Worm (Caenorhabditis elegans) whole organism, L4 larva: ENCODE data around the gene C33F10.11.
A peak's percentile ranks its signal among the peaks of the same experiment; 100 is the strongest.

Experiments
- F26F4.8 ChIP-seq: fragments of 200-800 bp; sonication (Bioruptor generic); conservative IDR thresholded peaks from 2 replicates; pipeline ENCODE4 v1.3.6; 2022; ENCODE audit warnings: missing genetic modification characterization, missing compliant biosample characterization
- R02D3.7 ChIP-seq: fragments of 150-350 bp; sonication (generic microtip); optimal IDR thresholded peaks from 3 replicates; lab custom pipeline; 2014; ENCODE audit warnings: missing biosample characterization, missing genetic modification characterization
- aha-1 ChIP-seq: fragments of 150-350 bp; peaks from one replicate; lab custom pipeline; 2014; ENCODE audit warnings: missing biosample characterization, missing genetic modification characterization
- arid-1 ChIP-seq: fragments of 200-800 bp; sonication (Bioruptor generic); conservative IDR thresholded peaks from 2 replicates; pipeline ENCODE4 v1.3.6; 2022; ENCODE audit warnings: missing genetic modification reagents, missing genetic modification characterization, missing compliant biosample characterization
- attf-4 ChIP-seq: sonication (generic microtip); optimal IDR thresholded peaks from 3 replicates; lab custom pipeline; 2017; ENCODE audit warnings: missing biosample characterization, missing genetic modification characterization
- ceh-32 ChIP-seq: sonication (generic microtip); optimal IDR thresholded peaks from 2 replicates; lab custom pipeline; 2016; ENCODE audit warnings: mild to moderate bottlenecking, missing genetic modification characterization, missing compliant biosample characterization; ENCODE audit not compliant: poor library complexity
- daf-16 ChIP-seq, 3 experiments: sonication (generic microtip); optimal IDR thresholded peaks; 2 replicates each; lab custom pipeline; 2016 to 2017; ENCODE audit warnings: missing genetic modification characterization in 3 of 3, missing genetic modification reagents in 3 of 3, mild to moderate bottlenecking in 2 of 3, missing compliant biosample characterization in 2 of 3, missing biosample characterization in 1 of 3, moderate library complexity in 1 of 3
- daf-19 ChIP-seq: fragments of 200-800 bp; sonication (Bioruptor generic); conservative IDR thresholded peaks from 2 replicates; pipeline ENCODE4 v1.3.6; 2022; ENCODE audit warnings: missing genetic modification characterization, missing compliant biosample characterization
- dmd-8 ChIP-seq: fragments of 200-800 bp; sonication (Bioruptor generic); IDR thresholded peaks from 2 replicates; pipeline ENCODE4 v1.3.6; 2022; ENCODE audit warnings: missing genetic modification characterization, missing compliant biosample characterization
- dmd-9 ChIP-seq: fragments of 200-800 bp; sonication (Bioruptor generic); IDR thresholded peaks from 2 replicates; pipeline ENCODE4 v1.3.6; 2022; ENCODE audit warnings: missing genetic modification reagents, missing genetic modification characterization, missing compliant biosample characterization
- dpl-1 ChIP-seq: fragments of 150-350 bp; optimal IDR thresholded peaks from 2 replicates; lab custom pipeline; 2014; ENCODE audit warnings: missing biosample characterization, missing genetic modification reagents, missing genetic modification characterization
- egl-27 ChIP-seq: sonication (generic microtip); optimal IDR thresholded peaks from 3 replicates; lab custom pipeline; 2017; ENCODE audit warnings: missing biosample characterization, missing genetic modification reagents, missing genetic modification characterization
- hlh-11 ChIP-seq: fragments of 200-800 bp; sonication (Bioruptor generic); optimal IDR thresholded peaks from 2 replicates; lab custom pipeline; 2018; ENCODE audit warnings: mild to moderate bottlenecking, missing genetic modification characterization, missing compliant biosample characterization
- hlh-30 ChIP-seq: sonication (generic microtip); optimal IDR thresholded peaks from 2 replicates; lab custom pipeline; 2017; ENCODE audit warnings: antibody characterized with exemption, mild to moderate bottlenecking, missing genetic modification characterization, missing compliant biosample characterization; ENCODE audit not compliant: insufficient read depth
- lin-1 ChIP-seq: fragments of 200-800 bp; sonication (Bioruptor generic); IDR thresholded peaks from 2 replicates; pipeline ENCODE4 v1.3.6; 2022; ENCODE audit warnings: missing genetic modification reagents, missing genetic modification characterization, missing compliant biosample characterization
- lin-29 ChIP-seq: fragments of 200-800 bp; sonication (Bioruptor generic); IDR thresholded peaks from 2 replicates; pipeline ENCODE4 v1.3.6; 2022; ENCODE audit warnings: missing genetic modification reagents, missing genetic modification characterization, missing compliant biosample characterization
- lir-3 ChIP-seq: sonication (generic microtip); optimal IDR thresholded peaks from 2 replicates; lab custom pipeline; 2016; ENCODE audit warnings: mild to moderate bottlenecking, missing genetic modification characterization, missing compliant biosample characterization
- lsy-2 ChIP-seq, 2 experiments: fragments of 150-350 bp in 1 of 2; sonication (generic microtip) in 1 of 2; optimal IDR thresholded peaks; 2 replicates each; lab custom pipeline; 2014 to 2017; ENCODE audit warnings: missing biosample characterization in 2 of 2, missing genetic modification characterization in 2 of 2
- madf-9 ChIP-seq: fragments of 200-800 bp; sonication (Bioruptor generic); conservative IDR thresholded peaks from 2 replicates; pipeline ENCODE4 v1.3.6; 2022; ENCODE audit warnings: missing genetic modification reagents, missing genetic modification characterization, missing compliant biosample characterization
- mdl-1 ChIP-seq, 2 experiments: fragments of 150-350 bp in 1 of 2; sonication (generic microtip) in 1 of 2; optimal IDR thresholded peaks; 2 replicates each; lab custom pipeline; 2014 to 2017; ENCODE audit warnings: missing biosample characterization in 2 of 2, missing genetic modification characterization in 2 of 2
- mes-2 ChIP-seq: sonication (generic microtip); optimal IDR thresholded peaks from 2 replicates; lab custom pipeline; 2016; ENCODE audit warnings: missing genotype, mild to moderate bottlenecking, missing genetic modification characterization, missing compliant biosample characterization; ENCODE audit not compliant: poor library complexity, severe bottlenecking
- mxl-3 ChIP-seq: fragments of 200-800 bp; sonication (Bioruptor generic); optimal IDR thresholded peaks from 2 replicates; lab custom pipeline; 2018; ENCODE audit warnings: mild to moderate bottlenecking, missing genetic modification characterization, missing compliant biosample characterization
- nhr-102 ChIP-seq: sonication (generic microtip); optimal IDR thresholded peaks from 2 replicates; lab custom pipeline; 2016; ENCODE audit warnings: mild to moderate bottlenecking, missing genetic modification characterization, moderate library complexity, missing compliant biosample characterization
- nhr-11 ChIP-seq: fragments of 150-350 bp; optimal IDR thresholded peaks from 2 replicates; lab custom pipeline; 2014; ENCODE audit warnings: missing biosample characterization, missing genetic modification characterization
- nhr-237 ChIP-seq: sonication (generic microtip); optimal IDR thresholded peaks from 2 replicates; lab custom pipeline; 2017; ENCODE audit warnings: missing biosample characterization, missing genetic modification characterization
- nhr-28 ChIP-seq: fragments of 150-350 bp; optimal IDR thresholded peaks from 2 replicates; lab custom pipeline; 2014; ENCODE audit warnings: missing biosample characterization, missing genetic modification characterization
- nhr-48 ChIP-seq: sonication (generic microtip); optimal IDR thresholded peaks from 2 replicates; lab custom pipeline; 2016; ENCODE audit warnings: mild to moderate bottlenecking, missing genetic modification characterization, missing compliant biosample characterization
- nhr-77 ChIP-seq: fragments of 150-350 bp; optimal IDR thresholded peaks from 2 replicates; lab custom pipeline; 2014; ENCODE audit warnings: missing biosample characterization, missing genetic modification characterization
- pha-4 ChIP-seq, 2 experiments: fragments of 150-350 bp in 1 of 2; fragments of 200-800 bp in 1 of 2; sonication (Bioruptor generic) in 1 of 2; IDR thresholded peaks in 1 of 2; optimal IDR thresholded peaks in 1 of 2; 2 replicates each; pipeline versions ENCODE4 v1.3.6 to Lab custom; 2014 to 2022; ENCODE audit warnings: missing genetic modification characterization in 2 of 2, missing genetic modification reagents in 2 of 2, missing biosample characterization in 1 of 2, missing compliant biosample characterization in 1 of 2
- pqm-1 ChIP-seq: sonication (generic microtip); optimal IDR thresholded peaks from 2 replicates; lab custom pipeline; 2017; ENCODE audit warnings: missing biosample characterization, missing genetic modification characterization
- spr-3 ChIP-seq: fragments of 200-800 bp; sonication (Bioruptor generic); optimal IDR thresholded peaks from 2 replicates; lab custom pipeline; 2018; ENCODE audit warnings: mild to moderate bottlenecking, missing genetic modification characterization, missing compliant biosample characterization
- tag-97 ChIP-seq: fragments of 200-800 bp; sonication (Bioruptor generic); IDR thresholded peaks from 2 replicates; pipeline ENCODE4 v1.3.6; 2022; ENCODE audit warnings: missing genetic modification characterization, missing compliant biosample characterization
- tra-1 ChIP-seq: fragments of 200-800 bp; sonication (Bioruptor generic); IDR thresholded peaks from 2 replicates; pipeline ENCODE4 v1.3.6; 2022; ENCODE audit warnings: missing genetic modification reagents, missing genetic modification characterization, missing compliant biosample characterization
- unc-130 ChIP-seq: sonication (generic microtip); optimal IDR thresholded peaks from 2 replicates; lab custom pipeline; 2016; ENCODE audit warnings: missing genetic modification reagents, missing genetic modification characterization, missing compliant biosample characterization
- zag-1 ChIP-seq: fragments of 150-350 bp; optimal IDR thresholded peaks from 2 replicates; lab custom pipeline; 2014; ENCODE audit warnings: missing biosample characterization, missing genetic modification characterization
- zip-2 ChIP-seq: fragments of 150-350 bp; optimal IDR thresholded peaks from 2 replicates; lab custom pipeline; 2014; ENCODE audit warnings: missing biosample characterization, missing genetic modification characterization
- ztf-7 ChIP-seq: fragments of 150-350 bp; optimal IDR thresholded peaks from 2 replicates; lab custom pipeline; 2014; ENCODE audit warnings: missing biosample characterization, missing genetic modification characterization

Gene C33F10.11

DNA sequence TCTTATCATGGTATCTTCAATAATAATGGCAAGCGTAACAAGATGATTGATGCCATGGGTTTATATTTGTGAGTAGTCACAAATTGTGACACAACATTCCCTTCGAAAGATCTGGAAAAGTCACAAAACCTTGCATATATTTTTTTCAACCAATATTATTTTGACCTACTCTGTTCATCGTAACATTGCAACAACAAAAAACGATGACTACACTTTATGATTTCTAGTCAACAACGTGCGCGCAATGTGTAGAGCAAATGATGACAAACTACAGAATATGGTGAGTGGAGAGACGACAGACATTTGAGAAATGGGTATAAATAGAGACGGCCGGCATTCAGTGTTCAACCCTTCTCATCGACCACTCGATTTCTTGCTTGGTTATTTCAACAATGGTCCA is 47.1 kb upstream of the C33F10.11 start, which contains the start of gene gst-7 (continued):
- TF ChIP-seq mes-2 (tag; lab: Kevin White, UChicago), result peak; percentile 18
- peak; percentile 95 for TF ChIP-seq mxl-3 (GFP tag; lab: Kevin White, UChicago)
- TF ChIP-seq ztf-7 (tag; lab: Kevin White, UChicago), result peak; percentile 5
- no peak for TF ChIP-seq pha-4 (GFP tag; IDR thresholded peaks at IDR 0.05; lab: Robert Waterston, UW)
- peak; percentile 37 for TF ChIP-seq pha-4 (tag; optimal IDR thresholded peaks at IDR 0.05; lab: Kevin White, UChicago)
- peak; percentile 43 for TF ChIP-seq nhr-11 (tag; lab: Kevin White, UChicago)
- TF ChIP-seq nhr-237, result no peak
- TF ChIP-seq lsy-2 (tag; optimal IDR thresholded peaks at IDR 0.05; lab: Kevin White, UChicago), result peak in 1 of 2 experiments; percentile 51
- TF ChIP-seq tra-1, result 0 out of 2 replicates have a peak, but pooled peaks have one; percentile 20
- no peak for TF ChIP-seq madf-9 (GFP tag; lab: Robert Waterston, UW)

DNA sequence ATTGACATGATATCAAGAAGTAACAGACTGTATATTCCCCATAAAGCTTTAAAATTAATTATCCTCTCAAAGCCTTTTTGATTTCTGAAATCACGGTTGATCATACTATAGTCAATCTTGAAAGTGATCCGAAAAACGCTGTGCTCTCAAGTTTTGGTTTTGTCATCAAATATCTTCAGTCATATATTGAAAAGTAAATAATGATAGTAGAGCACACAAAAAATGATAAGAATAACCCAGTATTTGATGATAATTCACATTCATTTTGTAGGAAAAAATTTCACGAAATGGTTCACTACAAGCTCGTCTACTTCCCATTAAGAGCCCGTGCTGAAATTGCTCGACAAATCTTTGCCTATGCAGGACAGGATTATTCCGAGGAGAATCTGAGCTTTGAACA is 45.0 kb upstream of the C33F10.11 start, which contains the start of gene gst-6:
TSS of gene gst-6 (plus strand) at position 263 of the 400 bp plus-strand sequence.
- TF ChIP-seq attf-4 (tag; lab: Kevin White, UChicago) (no peak), pha-4 (GFP tag; IDR thresholded peaks at IDR 0.05; lab: Robert Waterston, UW) (no peak), pha-4 (tag; optimal IDR thresholded peaks at IDR 0.05; lab: Kevin White, UChicago) (no peak), daf-16 (GFP tag; optimal IDR thresholded peaks at IDR 0.05; lab: Kevin White, UChicago) (no peak), daf-16 (tag; optimal IDR thresholded peaks at IDR 0.05; lab: Kevin White, UChicago) (peak; percentile 34), ceh-32 (tag; lab: Kevin White, UChicago) (no peak), lin-29 (GFP tag; lab: Robert Waterston, UW) (no peak), spr-3 (GFP tag; lab: Kevin White, UChicago) (no peak), nhr-11 (tag; lab: Kevin White, UChicago) (no peak), nhr-28 (peak; percentile 41), pqm-1 (tag; lab: Kevin White, UChicago) (no peak)

DNA sequence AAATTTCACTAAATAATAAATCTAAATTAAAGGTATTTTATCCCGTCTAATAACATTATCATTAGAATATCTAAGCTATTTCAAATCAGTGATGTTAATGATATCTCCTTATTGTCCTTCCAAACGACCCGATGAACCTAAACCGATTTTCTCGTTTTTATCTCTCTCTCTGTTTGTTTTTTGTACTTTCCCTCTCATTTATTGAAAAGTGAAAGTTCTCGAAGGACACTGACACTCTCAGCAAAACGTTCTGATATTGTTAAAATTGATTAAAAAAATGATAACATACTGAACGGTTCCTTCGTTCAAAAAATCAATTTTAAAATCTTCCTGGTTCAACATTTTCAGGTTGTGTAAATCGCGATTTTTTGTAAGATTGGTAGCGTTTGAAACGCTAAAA is 41.4 kb upstream of the C33F10.11 start, which contains the start of gene F11G11.13:
TSS of gene F11G11.13 (minus strand) at position 89 of the 400 bp plus-strand sequence.
- TF ChIP-seq dmd-8 (GFP tag; lab: Robert Waterston, UW) (no peak), nhr-77 (tag; lab: Kevin White, UChicago) (no peak), unc-130 (GFP tag; lab: Kevin White, UChicago) (no peak)

DNA sequence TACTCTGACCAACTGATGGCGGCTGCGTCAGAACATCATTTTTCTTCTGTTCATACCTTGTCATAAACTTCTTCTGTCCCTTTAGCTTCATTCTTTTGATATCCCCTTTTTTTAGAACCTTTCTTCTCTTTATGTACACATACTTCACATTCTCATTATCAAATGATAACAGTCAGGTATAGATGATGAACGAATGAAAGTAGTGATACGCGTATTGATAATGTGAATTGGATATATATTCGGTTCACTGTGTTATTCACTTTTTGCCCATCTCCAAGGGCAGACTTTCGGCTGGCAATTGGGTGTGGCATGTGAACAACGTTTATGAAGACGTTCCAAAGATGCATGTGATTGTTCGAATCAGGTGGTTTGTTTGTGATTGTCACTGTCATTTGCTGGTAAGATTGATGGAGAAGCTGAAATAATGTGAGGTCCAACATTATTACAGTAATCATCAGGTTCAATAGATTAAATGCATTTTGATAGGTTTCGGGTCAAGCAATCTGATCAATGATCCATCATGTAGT is 39.7 kb upstream of the C33F10.11 start, which contains the start of gene F11G11.15:
TSS of gene F11G11.15 (plus strand) at position 511 of the 527 bp plus-strand sequence.
- TF ChIP-seq daf-19 (GFP tag; lab: Robert Waterston, UW), result no peak
- peak; percentile 81 for TF ChIP-seq mxl-3 (GFP tag; lab: Kevin White, UChicago)
- no peak for TF ChIP-seq egl-27 (tag; lab: Kevin White, UChicago)
- TF ChIP-seq mdl-1 (tag; optimal IDR thresholded peaks at IDR 0.05; lab: Kevin White, UChicago), result peak in 1 of 2 experiments; percentile 31
- TF ChIP-seq nhr-48, result peak; percentile 68
- TF ChIP-seq F26F4.8 (GFP tag; lab: Robert Waterston, UW), result no peak
- peak; percentile 66 for TF ChIP-seq hlh-30
- TF ChIP-seq lir-3 (tag; lab: Kevin White, UChicago), result no peak
- peak; percentile 96 for TF ChIP-seq aha-1 (tag; lab: Kevin White, UChicago)
- no peak for TF ChIP-seq pha-4 (GFP tag; IDR thresholded peaks at IDR 0.05; lab: Robert Waterston, UW)
- no peak for TF ChIP-seq pha-4 (tag; optimal IDR thresholded peaks at IDR 0.05; lab: Kevin White, UChicago)
- peak; percentile 45 for TF ChIP-seq hlh-11 (tag; lab: Kevin White, UChicago)
- TF ChIP-seq nhr-102 (tag; lab: Kevin White, UChicago), result no peak
- peak; percentile 33 for TF ChIP-seq nhr-28

DNA sequence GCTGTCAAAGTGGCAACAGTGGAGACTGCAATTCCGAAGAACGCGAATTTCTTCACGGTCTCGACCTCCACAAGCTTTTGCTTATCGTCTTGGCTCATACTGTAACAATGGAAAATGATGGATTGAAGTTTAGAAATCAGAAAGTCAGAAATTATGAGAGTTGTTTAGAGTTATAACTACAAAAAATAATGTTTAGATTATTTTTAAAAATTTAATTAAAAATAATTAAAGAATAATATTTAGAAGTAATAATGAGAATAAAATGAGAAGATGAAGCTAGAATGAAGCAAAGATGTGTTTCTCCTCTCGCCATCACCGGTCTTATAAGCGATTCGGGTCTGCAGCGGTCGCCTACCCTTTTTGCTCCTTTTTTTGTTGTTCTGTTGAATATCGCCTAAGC is 38.4 kb upstream of the C33F10.11 start, which contains the start of gene col-73:
TSS of gene col-73 (minus strand) at position 101 of the 400 bp plus-strand sequence.
- TF ChIP-seq zag-1 (tag; lab: Kevin White, UChicago) (no peak), dmd-9 (GFP tag; lab: Robert Waterston, UW) (no peak), madf-9 (GFP tag; lab: Robert Waterston, UW) (no peak), zip-2 (tag; lab: Kevin White, UChicago) (no peak), arid-1 (GFP tag; lab: Robert Waterston, UW) (no peak), mes-2 (tag; lab: Kevin White, UChicago) (no peak), nhr-28 (no peak), tag-97 (GFP tag; lab: Robert Waterston, UW) (no peak), lin-1 (GFP tag; lab: Robert Waterston, UW) (no peak), R02D3.7 (no peak), dpl-1 (no peak)
